Worm (Caenorhabditis elegans) whole organism, L4 larva: Measurements from ENCODE around the gene T06D4.1.

ENCODE experiments used
- F44E2.7 ChIP-seq: fragments of 200-800 bp; sonication (Bioruptor generic); IDR thresholded peaks from 2 replicates; pipeline ENCODE4 v2.1.2; 2022; ENCODE audit warnings: missing genetic modification characterization, missing compliant biosample characterization
- T26A8.4 ChIP-seq: fragments of 200-800 bp; sonication (Bioruptor generic); IDR thresholded peaks from 2 replicates; pipeline ENCODE4 v1.3.6; 2022; ENCODE audit warnings: missing genetic modification characterization, missing compliant biosample characterization
- ZK546.5 ChIP-seq, 2 experiments: sonication (generic microtip); optimal IDR thresholded peaks; 2 replicates each; lab custom pipeline; 2017; ENCODE audit warnings: missing biosample characterization in 2 of 2, missing genetic modification characterization in 2 of 2
- ama-1 ChIP-seq: fragments of 150-350 bp; optimal IDR thresholded peaks from 2 replicates; lab custom pipeline; 2014; ENCODE audit warnings: inconsistent platforms, mixed read lengths
- ceh-20 ChIP-seq: fragments of 200-800 bp; sonication (Bioruptor generic); IDR thresholded peaks from 2 replicates; pipeline ENCODE4 v1.3.6; 2022; ENCODE audit warnings: missing genetic modification reagents, missing genetic modification characterization, missing compliant biosample characterization
- ceh-32 ChIP-seq: sonication (generic microtip); optimal IDR thresholded peaks from 2 replicates; lab custom pipeline; 2016; ENCODE audit warnings: mild to moderate bottlenecking, missing genetic modification characterization, missing compliant biosample characterization; ENCODE audit not compliant: poor library complexity
- lin-13 ChIP-seq: fragments of 150-350 bp; optimal IDR thresholded peaks from 2 replicates; lab custom pipeline; 2014; ENCODE audit warnings: missing biosample characterization, missing genetic modification reagents, missing genetic modification characterization
- nhr-237 ChIP-seq: sonication (generic microtip); optimal IDR thresholded peaks from 2 replicates; lab custom pipeline; 2017; ENCODE audit warnings: missing biosample characterization, missing genetic modification characterization
- php-3 ChIP-seq: fragments of 200-800 bp; sonication (Bioruptor generic); IDR thresholded peaks from 2 replicates; pipeline ENCODE4 v1.3.6; 2022; ENCODE audit warnings: missing genetic modification reagents, missing genetic modification characterization, missing compliant biosample characterization
- unc-39 ChIP-seq: sonication (generic microtip); optimal IDR thresholded peaks from 2 replicates; lab custom pipeline; 2017; ENCODE audit warnings: missing biosample characterization, missing genetic modification characterization
- vab-7 ChIP-seq: fragments of 200-800 bp; sonication (Bioruptor generic); IDR thresholded peaks from 2 replicates; pipeline ENCODE4 v1.3.6; 2022; ENCODE audit warnings: missing genetic modification reagents, missing genetic modification characterization, missing compliant biosample characterization

- TF ChIP-seq ceh-20 (GFP tag; lab: Robert Waterston, UW), result no peak
- no peak for TF ChIP-seq php-3
- no peak for TF ChIP-seq ceh-32 (tag; lab: Kevin White, UChicago)
- TF ChIP-seq F44E2.7, result no peak
- TF ChIP-seq vab-7 (GFP tag; lab: Robert Waterston, UW), result no peak
- TF ChIP-seq ama-1, result no peak
- no peak for TF ChIP-seq lin-13 (GFP tag; lab: Kevin White, UChicago)
- TF ChIP-seq ZK546.5 (tag; optimal IDR thresholded peaks at IDR 0.05; lab: Kevin White, UChicago), result no peak
- no peak for TF ChIP-seq T26A8.4 (GFP tag; lab: Robert Waterston, UW)
- TF ChIP-seq nhr-237 (tag; lab: Kevin White, UChicago), result no peak
- TF ChIP-seq unc-39, result no peak
Measured at ce11 chrII:3349820-3350291, 31.8 kb upstream of the T06D4.1 start, which contains the start of gene F14D2.8.
